Fruit fly (Drosophila melanogaster): ENCODE measurements around the gene Ca-alpha1T.

Ca-alpha1T gene

DNA sequence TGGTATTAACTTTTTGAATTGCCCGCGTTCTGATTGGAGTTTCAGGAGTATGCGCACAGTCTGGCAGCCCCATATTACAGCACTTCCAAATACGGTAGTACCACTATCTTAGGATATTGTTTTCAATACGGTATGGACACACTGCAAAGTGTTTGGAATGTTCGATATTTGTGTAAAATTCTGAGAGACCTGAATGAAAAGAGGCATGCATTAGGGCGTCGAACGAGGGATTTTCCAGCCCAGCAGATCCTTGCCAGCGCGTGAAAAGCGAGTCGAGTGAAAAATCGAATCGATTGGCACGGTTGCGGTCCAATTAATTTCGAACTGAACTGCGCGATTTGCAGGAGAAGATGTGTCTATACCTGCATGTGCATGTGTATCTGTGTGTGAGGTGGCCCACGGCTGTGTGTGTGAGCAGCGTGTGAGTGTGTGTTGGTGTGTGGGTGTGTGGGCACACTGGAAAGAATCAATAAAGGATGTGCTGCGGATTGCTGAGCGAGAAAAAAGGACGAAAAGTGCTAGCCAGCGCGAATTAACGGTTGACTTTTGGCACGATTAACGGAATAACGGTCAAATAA, 33.3 kb upstream of the Ca-alpha1T start, which contains the start of gene dtn (continued):
- TF ChIP-seq crp (GFP tag; optimal IDR thresholded peaks at IDR 0.05) (no peak), CG7839 (tag; optimal IDR thresholded peaks at IDR 0.05) (no peak), CG3726 (GFP tag; IDR thresholded peaks at IDR 0.05) (no peak), CG8089 (GFP tag; optimal IDR thresholded peaks at IDR 0.05) (no peak), Kr (GFP tag; optimal IDR thresholded peaks at IDR 0.05) (no peak), ewg (GFP tag; optimal IDR thresholded peaks at IDR 0.05) (peak; percentile 61), CG5180 (GFP tag; optimal IDR thresholded peaks at IDR 0.05) (no peak), hth (optimal IDR thresholded peaks at IDR 0.05) (no peak), lmd (GFP tag; IDR thresholded peaks at IDR 0.05) (no peak), CG8290 (GFP tag; optimal IDR thresholded peaks at IDR 0.05) (no peak), CG8290 (tag; optimal IDR thresholded peaks at IDR 0.05) (no peak), CG10274 (GFP tag; optimal IDR thresholded peaks at IDR 0.05) (no peak), CG7745 (tag; optimal IDR thresholded peaks at IDR 0.05) (no peak), CG15601 (tag; optimal IDR thresholded peaks at IDR 0.05) (no peak), CG10147 (GFP tag; optimal IDR thresholded peaks at IDR 0.05) (peak; percentile 5), Hr51 (GFP tag; optimal IDR thresholded peaks at IDR 0.05) (no peak), gcm2 (GFP tag; optimal IDR thresholded peaks at IDR 0.05) (no peak), CG11695 (GFP tag; IDR thresholded peaks at IDR 0.05) (no peak), Nf-YC (tag; optimal IDR thresholded peaks at IDR 0.05) (no peak), NC2β (GFP tag; optimal IDR thresholded peaks at IDR 0.05) (peak; percentile 3), aop (GFP tag; IDR thresholded peaks at IDR 0.05) (no peak), CG34422 (GFP tag; IDR thresholded peaks at IDR 0.05) (0 out of 3 replicates have a peak, but pooled peaks have one; percentile 27), corto (GFP tag; optimal IDR thresholded peaks at IDR 0.05) (no peak), ind (GFP tag; optimal IDR thresholded peaks at IDR 0.05) (no peak), Dref (GFP tag; IDR thresholded peaks at IDR 0.05) (peak; percentile 37), CG2129 (GFP tag; IDR thresholded peaks at IDR 0.05; ENCODE audit: partially characterized antibody) (no peak), CG3163 (GFP tag; optimal IDR thresholded peaks at IDR 0.05) (no peak), kay (GFP tag; optimal IDR thresholded peaks at IDR 0.05) (no peak), vvl (GFP tag; IDR thresholded peaks at IDR 0.05) (no peak), chinmo (GFP tag; IDR thresholded peaks at IDR 0.05; ENCODE audit: partially characterized antibody) (peak; percentile 62; the same call in 1 of the 4 replicates), CG1603 (tag; optimal IDR thresholded peaks at IDR 0.05) (no peak), Ets97D (GFP tag; optimal IDR thresholded peaks at IDR 0.05) (no peak), CG42726 (GFP tag; IDR thresholded peaks at IDR 0.05; ENCODE audit: partially characterized antibody) (no peak), Dll (GFP tag; IDR thresholded peaks at IDR 0.05; ENCODE audit: partially characterized antibody) (no peak), pzg (GFP tag; optimal IDR thresholded peaks at IDR 0.05) (peak; percentile 72), CG4820 (GFP tag; optimal IDR thresholded peaks at IDR 0.05) (no peak), gfzf (GFP tag; optimal IDR thresholded peaks at IDR 0.05) (peak; percentile 85), YL-1 (GFP tag; optimal IDR thresholded peaks at IDR 0.05) (peak; percentile 62), Meics (GFP tag; optimal IDR thresholded peaks at IDR 0.05) (no peak), CG6683 (GFP tag; optimal IDR thresholded peaks at IDR 0.05) (no peak), CG31365 (tag; optimal IDR thresholded peaks at IDR 0.05) (no peak), chm (GFP tag; IDR thresholded peaks at IDR 0.05) (no peak), CG9727 (GFP tag; optimal IDR thresholded peaks at IDR 0.05) (no peak), Doc2 (GFP tag; IDR thresholded peaks at IDR 0.05) (no peak), Atf3 (GFP tag; optimal IDR thresholded peaks at IDR 0.05) (no peak), CG1832 (GFP tag; optimal IDR thresholded peaks at IDR 0.05) (no peak), Aef1 (GFP tag; IDR thresholded peaks at IDR 0.05) (no peak), CG12236 (GFP tag; optimal IDR thresholded peaks at IDR 0.05) (no peak), Eip74EF (GFP tag; optimal IDR thresholded peaks at IDR 0.05) (no peak), CG10366 (GFP tag; IDR thresholded peaks at IDR 0.05) (no peak)

Data from whole organism, embryonic.